Fruit fly (Drosophila melanogaster): Measurements from ENCODE around the gene CG31221.

Gene CG31221

dm6 chr3R:19490996-19491395 is 78.5 kb downstream of the CG31221 start, which contains the start of gene CG15025 (continued):
- no peak for TF ChIP-seq pan (optimal IDR thresholded peaks at IDR 0.05)
- TF ChIP-seq pan (GFP tag; optimal IDR thresholded peaks at IDR 0.05 in 1 of 2, IDR thresholded peaks at IDR 0.05 in 1 of 2) = no peak
- TF ChIP-seq Sry-β (GFP tag; optimal IDR thresholded peaks at IDR 0.05) = no peak
- peak; percentile 12 for TF ChIP-seq CG12744 (GFP tag; optimal IDR thresholded peaks at IDR 0.05)
- TF ChIP-seq Usf (GFP tag; optimal IDR thresholded peaks at IDR 0.05) = no peak
- TF ChIP-seq HHEX (GFP tag; optimal IDR thresholded peaks at IDR 0.05) = no peak
- TF ChIP-seq Deaf1 (tag; optimal IDR thresholded peaks at IDR 0.05) = no peak
- TF ChIP-seq CG10654 (GFP tag; optimal IDR thresholded peaks at IDR 0.05) = no peak
- TF ChIP-seq CTCF (GFP tag; optimal IDR thresholded peaks at IDR 0.05) = peak; percentile 95
- TF ChIP-seq Poxn (GFP tag; IDR thresholded peaks at IDR 0.05) = no peak
- peak; percentile 12; the same call in 1 of the 2 replicates for TF ChIP-seq CG7372 (GFP tag; IDR thresholded peaks at IDR 0.05)
- peak; percentile 29 for TF ChIP-seq NfI (GFP tag; optimal IDR thresholded peaks at IDR 0.05)
- TF ChIP-seq Ets97D (GFP tag; optimal IDR thresholded peaks at IDR 0.05) = peak; percentile 30
- peak; percentile 42 for TF ChIP-seq slbo (GFP tag; IDR thresholded peaks at IDR 0.05)
- peak; percentile 61 for TF ChIP-seq amos (GFP tag; IDR thresholded peaks at IDR 0.05; ENCODE audit: partially characterized antibody)
- TF ChIP-seq Gug (GFP tag; IDR thresholded peaks at IDR 0.05) = peak; percentile 62; the same call in 1 of the 4 replicates
- TF ChIP-seq Bgb (GFP tag; IDR thresholded peaks at IDR 0.05; ENCODE audit: partially characterized antibody) = peak; percentile 69
- TF ChIP-seq CG10543 (GFP tag; optimal IDR thresholded peaks at IDR 0.05) = no peak
- TF ChIP-seq CG2712 (tag; optimal IDR thresholded peaks at IDR 0.05) = peak; percentile 37
- no peak for TF ChIP-seq br (optimal IDR thresholded peaks at IDR 0.05)
- TF ChIP-seq bbx (GFP tag; IDR thresholded peaks at IDR 0.05; ENCODE audit: partially characterized antibody) = peak; percentile 59; the same call in 1 of the 2 replicates
- peak; percentile 15 for TF ChIP-seq CG8089 (GFP tag; optimal IDR thresholded peaks at IDR 0.05)
- no peak for TF ChIP-seq CG12769 (tag; optimal IDR thresholded peaks at IDR 0.05)
- TF ChIP-seq CoRest (tag; optimal IDR thresholded peaks at IDR 0.05) = peak; percentile 39
- TF ChIP-seq C15 (GFP tag; IDR thresholded peaks at IDR 0.05) = no peak
- TF ChIP-seq Mes4 (GFP tag; optimal IDR thresholded peaks at IDR 0.05) = no peak
- no peak for TF ChIP-seq Eip74EF (GFP tag; optimal IDR thresholded peaks at IDR 0.05)
- TF ChIP-seq BEAF-32 (GFP tag; optimal IDR thresholded peaks at IDR 0.05) = no peak
- TF ChIP-seq fd96Cb (tag; optimal IDR thresholded peaks at IDR 0.05) = no peak
- TF ChIP-seq gem (tag; optimal IDR thresholded peaks at IDR 0.05) = peak; percentile 30
- peak; percentile 48; the same call in 1 of the 2 replicates for TF ChIP-seq sob (GFP tag; IDR thresholded peaks at IDR 0.05)
- TF ChIP-seq CG31224 (GFP tag; IDR thresholded peaks at IDR 0.05) = no peak
- peak; percentile 15 for TF ChIP-seq Mad (GFP tag; optimal IDR thresholded peaks at IDR 0.05)
- TF ChIP-seq bowl (GFP tag; IDR thresholded peaks at IDR 0.05) = no peak
- peak; percentile 17; the same call in 1 of the 3 replicates for TF ChIP-seq dysf (GFP tag; IDR thresholded peaks at IDR 0.05)
- TF ChIP-seq pho (GFP tag; optimal IDR thresholded peaks at IDR 0.05) = no peak
- peak; percentile 14 for TF ChIP-seq CG13123 (GFP tag; optimal IDR thresholded peaks at IDR 0.05)
- TF ChIP-seq HLH4C (GFP tag; IDR thresholded peaks at IDR 0.05; ENCODE audit: partially characterized antibody) = 0 out of 3 replicates have a peak, but pooled peaks have one; percentile 22
- peak; percentile 43 for TF ChIP-seq Hsf (GFP tag; optimal IDR thresholded peaks at IDR 0.05)
- peak; percentile 49 for TF ChIP-seq Lhr (GFP tag; optimal IDR thresholded peaks at IDR 0.05)
- no peak for TF ChIP-seq fd64A (GFP tag; optimal IDR thresholded peaks at IDR 0.05)
- TF ChIP-seq CG5180 (GFP tag; optimal IDR thresholded peaks at IDR 0.05) = no peak
- peak; percentile 15 for TF ChIP-seq CG8290 (GFP tag; optimal IDR thresholded peaks at IDR 0.05)
- no peak for TF ChIP-seq CG8290 (tag; optimal IDR thresholded peaks at IDR 0.05)
- TF ChIP-seq CG30403 (GFP tag; optimal IDR thresholded peaks at IDR 0.05) = peak; percentile 37
- TF ChIP-seq phol (tag; optimal IDR thresholded peaks at IDR 0.05) = peak; percentile 5
- peak; percentile 99 for TF ChIP-seq CG6654 (GFP tag; optimal IDR thresholded peaks at IDR 0.05)
- TF ChIP-seq Rfx (GFP tag; IDR thresholded peaks at IDR 0.05) = no peak
- TF ChIP-seq ara (GFP tag; IDR thresholded peaks at IDR 0.05) = no peak
- peak; percentile 97 for TF ChIP-seq stwl (tag; optimal IDR thresholded peaks at IDR 0.05)
- peak; percentile 31 for TF ChIP-seq CG8944 (GFP tag; optimal IDR thresholded peaks at IDR 0.05)
- TF ChIP-seq unpg (GFP tag; optimal IDR thresholded peaks at IDR 0.05) = peak; percentile 16

Data from whole organism, embryonic.